Worm (Caenorhabditis elegans) whole organism, young adult: Measurements from ENCODE around the gene T25E4.1.

Experiments used
- B0261.1 ChIP-seq: sonication (generic microtip); optimal IDR thresholded peaks from 2 replicates; lab custom pipeline; 2016; ENCODE audit warnings: mild to moderate bottlenecking, missing genetic modification characterization, moderate library complexity, missing compliant biosample characterization
- B0336.3 ChIP-seq: fragments of 200-800 bp; sonication (Bioruptor generic); IDR thresholded peaks from 2 replicates; pipeline ENCODE4 v1.3.6; 2022; ENCODE audit warnings: missing genetic modification characterization, missing compliant biosample characterization
- F23B12.7 ChIP-seq: sonication (generic microtip); optimal IDR thresholded peaks from 2 replicates; lab custom pipeline; 2017; ENCODE audit warnings: missing genetic modification characterization, mild to moderate bottlenecking, missing compliant biosample characterization, antibody characterized with exemption, moderate library complexity; ENCODE audit not compliant: insufficient read depth
- F49E8.2 ChIP-seq: sonication (generic microtip); optimal IDR thresholded peaks from 3 replicates; lab custom pipeline; 2017; ENCODE audit warnings: missing genetic modification characterization, mild to moderate bottlenecking, missing compliant biosample characterization, antibody characterized with exemption, moderate library complexity; ENCODE audit not compliant: insufficient read depth
- F57A8.1 ChIP-seq: fragments of 200-800 bp; sonication (Bioruptor generic); optimal IDR thresholded peaks from 2 replicates; lab custom pipeline; 2018; ENCODE audit warnings: mild to moderate bottlenecking, missing genetic modification characterization, moderate library complexity, missing compliant biosample characterization
- T07F8.4 ChIP-seq: sonication (generic microtip); optimal IDR thresholded peaks from 2 replicates; lab custom pipeline; 2016; ENCODE audit warnings: mild to moderate bottlenecking, missing genetic modification characterization, moderate library complexity, missing compliant biosample characterization
- Y53G8AR.9 ChIP-seq: fragments of 200-800 bp; sonication (Bioruptor generic); conservative IDR thresholded peaks from 2 replicates; pipeline ENCODE4 v1.3.6; 2022; ENCODE audit warnings: missing genetic modification reagents, missing genetic modification characterization, missing compliant biosample characterization
- Y56A3A.18 ChIP-seq: fragments of 200-800 bp; sonication (Bioruptor generic); IDR thresholded peaks from 2 replicates; pipeline ENCODE4 v1.3.6; 2022; ENCODE audit warnings: missing genetic modification reagents, missing genetic modification characterization, missing compliant biosample characterization
- aptf-2 ChIP-seq: fragments of 200-800 bp; sonication (Bioruptor generic); conservative IDR thresholded peaks from 2 replicates; pipeline ENCODE4 v1.3.6; 2022; ENCODE audit warnings: missing genetic modification reagents, missing genetic modification characterization, missing compliant biosample characterization
- aptf-3 ChIP-seq: fragments of 200-800 bp; sonication (Bioruptor generic); IDR thresholded peaks from 2 replicates; pipeline ENCODE4 v1.3.6; 2022; ENCODE audit warnings: missing genetic modification characterization, missing compliant biosample characterization
- attf-5 ChIP-seq: fragments of 200-800 bp; sonication (Bioruptor generic); optimal IDR thresholded peaks from 2 replicates; lab custom pipeline; 2018; ENCODE audit warnings: mild to moderate bottlenecking, missing genetic modification characterization, missing compliant biosample characterization
- attf-6 ChIP-seq: fragments of 200-800 bp; sonication (Bioruptor generic); IDR thresholded peaks from 2 replicates; pipeline ENCODE4 v1.3.6; 2022; ENCODE audit warnings: missing genetic modification reagents, missing genetic modification characterization, missing compliant biosample characterization
- ccch-3 ChIP-seq: fragments of 200-800 bp; sonication (Bioruptor generic); optimal IDR thresholded peaks from 2 replicates; lab custom pipeline; 2018; ENCODE audit warnings: mild to moderate bottlenecking, missing genetic modification characterization, missing compliant biosample characterization
- cebp-1 ChIP-seq, 2 experiments: fragments of 200-800 bp in 1 of 2; sonication (Bioruptor generic) in 1 of 2; sonication (generic microtip) in 1 of 2; IDR thresholded peaks in 1 of 2; optimal IDR thresholded peaks in 1 of 2; 2 replicates each; pipeline versions ENCODE4 v1.3.6 to Lab custom; 2017 to 2022; ENCODE audit warnings: missing compliant biosample characterization in 2 of 2, missing genetic modification characterization in 2 of 2, mild to moderate bottlenecking in 1 of 2, missing genetic modification reagents in 1 of 2, moderate library complexity in 1 of 2
- cebp-2 ChIP-seq: fragments of 200-800 bp; sonication (Bioruptor generic); IDR thresholded peaks from 2 replicates; pipeline ENCODE4 v1.3.6; 2022; ENCODE audit warnings: missing genetic modification characterization, missing compliant biosample characterization
- ceh-27 ChIP-seq: fragments of 200-800 bp; sonication (Bioruptor generic); optimal IDR thresholded peaks from 2 replicates; lab custom pipeline; 2018; ENCODE audit warnings: mild to moderate bottlenecking, missing genetic modification characterization, moderate library complexity, missing compliant biosample characterization
- chd-7 ChIP-seq: sonication (generic microtip); optimal IDR thresholded peaks from 2 replicates; lab custom pipeline; 2016; ENCODE audit warnings: mild to moderate bottlenecking, missing genetic modification characterization, moderate library complexity, missing compliant biosample characterization
- dpl-1 ChIP-seq: fragments of 150-350 bp; optimal IDR thresholded peaks from 2 replicates; lab custom pipeline; 2014; ENCODE audit warnings: missing biosample characterization, missing genetic modification reagents, missing genetic modification characterization
- gei-17 ChIP-seq: fragments of 200-800 bp; sonication (Bioruptor generic); optimal IDR thresholded peaks from 2 replicates; lab custom pipeline; 2018; ENCODE audit warnings: mild to moderate bottlenecking, missing genetic modification characterization, missing compliant biosample characterization
- hlh-12 ChIP-seq: sonication (generic microtip); optimal IDR thresholded peaks from 2 replicates; lab custom pipeline; 2016; ENCODE audit warnings: missing genetic modification characterization, missing compliant biosample characterization
- hmg-1.2 ChIP-seq: fragments of 200-800 bp; sonication (Bioruptor generic); IDR thresholded peaks from 2 replicates; pipeline ENCODE4 v1.3.6; 2022; ENCODE audit warnings: missing genetic modification reagents, missing genetic modification characterization, missing compliant biosample characterization
- lin-26 ChIP-seq: fragments of 200-800 bp; sonication (Bioruptor generic); IDR thresholded peaks from 2 replicates; pipeline ENCODE4 v1.3.6; 2022; ENCODE audit warnings: missing genetic modification reagents, missing genetic modification characterization, missing compliant biosample characterization
- madf-10 ChIP-seq: sonication (generic microtip); optimal IDR thresholded peaks from 2 replicates; lab custom pipeline; 2016; ENCODE audit warnings: mild to moderate bottlenecking, missing genetic modification characterization, missing compliant biosample characterization
- nfyb-1 ChIP-seq: fragments of 200-800 bp; sonication (Bioruptor generic); IDR thresholded peaks from 2 replicates; pipeline ENCODE4 v1.3.6; 2022; ENCODE audit warnings: missing genetic modification reagents, missing genetic modification characterization, missing compliant biosample characterization
- nhr-80 ChIP-seq: sonication (generic microtip); optimal IDR thresholded peaks from 2 replicates; lab custom pipeline; 2016; ENCODE audit warnings: missing genetic modification characterization, missing compliant biosample characterization
- pbrm-1 ChIP-seq: fragments of 200-800 bp; sonication (Bioruptor generic); IDR thresholded peaks from 2 replicates; pipeline ENCODE4 v1.3.6; 2022; ENCODE audit warnings: missing genetic modification reagents, missing genetic modification characterization, missing compliant biosample characterization
- rec-8 ChIP-seq, 2 experiments: sonication (generic microtip); optimal IDR thresholded peaks; 2 replicates each; lab custom pipeline; 2016; ENCODE audit warnings: mild to moderate bottlenecking in 2 of 2, missing genetic modification characterization in 2 of 2, missing genetic modification reagents in 2 of 2, missing genotype in 2 of 2, missing biosample characterization in 1 of 2, missing compliant biosample characterization in 1 of 2, moderate library complexity in 1 of 2
- snpc-1.1 ChIP-seq: sonication (generic microtip); optimal IDR thresholded peaks from 2 replicates; lab custom pipeline; 2017; ENCODE audit warnings: missing genetic modification characterization, mild to moderate bottlenecking, missing compliant biosample characterization, antibody characterized with exemption, moderate library complexity, missing genotype, missing genetic modification reagents; ENCODE audit not compliant: insufficient read depth
- snpc-4 ChIP-seq, 5 experiments: fragments of 150-350 bp in 1 of 5; sonication (generic microtip) in 4 of 5; optimal IDR thresholded peaks; 2 replicates each; lab custom pipeline; 2014 to 2018; ENCODE audit warnings: missing genetic modification characterization in 5 of 5, missing biosample characterization in 3 of 5, antibody characterized with exemption in 2 of 5, mild to moderate bottlenecking in 2 of 5, missing compliant biosample characterization in 2 of 5, missing genotype in 2 of 5, moderate library complexity in 2 of 5, missing genetic modification reagents in 1 of 5
- tlf-1 ChIP-seq: fragments of 200-800 bp; sonication (Bioruptor generic); optimal IDR thresholded peaks from 2 replicates; lab custom pipeline; 2018; ENCODE audit warnings: mild to moderate bottlenecking, missing genetic modification characterization, missing compliant biosample characterization
- ztf-25 ChIP-seq: fragments of 200-800 bp; sonication (Bioruptor generic); IDR thresholded peaks from 2 replicates; pipeline ENCODE4 v1.3.6; 2022; ENCODE audit warnings: missing genetic modification reagents, missing genetic modification characterization, missing compliant biosample characterization
- ztf-6 ChIP-seq: fragments of 200-800 bp; sonication (Bioruptor generic); IDR thresholded peaks from 2 replicates; pipeline ENCODE4 v1.3.6; 2022; ENCODE audit warnings: missing genetic modification reagents, missing genetic modification characterization, missing compliant biosample characterization

T25E4.1 gene

DNA sequence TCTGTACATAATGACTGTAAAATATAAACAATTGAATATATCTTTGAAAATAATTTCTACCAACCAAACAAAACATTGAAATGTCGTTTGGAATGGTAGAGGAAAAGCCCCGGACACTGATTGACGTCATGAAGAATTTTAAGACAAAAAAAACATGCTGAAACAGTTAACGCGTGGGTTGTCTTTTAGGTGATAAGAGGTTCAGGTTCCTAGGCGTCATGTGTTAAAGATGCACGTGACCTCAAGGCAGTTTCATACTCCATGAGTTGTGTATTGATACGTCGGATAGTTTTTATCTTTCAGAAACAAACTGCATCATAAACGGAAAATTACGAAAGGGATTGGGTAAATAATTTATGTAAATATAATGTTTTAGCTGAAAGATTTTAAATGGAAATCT lies 21.0 kb upstream of the T25E4.1 start:
- TF ChIP-seq nhr-80 (peak; percentile 55), nfyb-1 (no peak), rec-8 (tag; optimal IDR thresholded peaks at IDR 0.05; lab: Kevin White, UChicago) (no peak), snpc-4 (GFP tag; optimal IDR thresholded peaks at IDR 0.05; lab: Kevin White, UChicago) (no peak), snpc-4 (tag; optimal IDR thresholded peaks at IDR 0.05; lab: Kevin White, UChicago) (peak in 1 of 4 experiments; percentile 7), hlh-12 (tag; lab: Kevin White, UChicago) (no peak)

DNA sequence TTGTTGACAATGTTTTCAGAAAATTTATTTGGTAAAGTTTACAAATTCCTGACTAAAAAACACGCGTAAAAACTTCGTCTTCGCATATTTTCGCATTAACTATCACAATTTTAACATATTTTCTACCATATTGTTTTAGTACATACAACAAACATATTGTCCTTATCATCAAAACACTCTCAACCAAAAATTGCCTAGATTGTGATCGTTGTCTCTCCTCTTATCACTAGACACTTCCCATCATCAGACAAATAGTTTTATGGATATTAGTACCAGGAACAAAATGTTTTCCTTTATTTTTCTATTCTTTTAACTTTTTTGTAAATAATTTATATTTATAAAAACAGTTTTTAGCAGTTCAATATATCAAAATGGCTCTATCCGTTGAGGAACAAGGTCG lies 16.7 kb upstream of the T25E4.1 start, which contains the start of gene C17C3.3:
Gene C17C3.3, plus strand, starts transcription at position 346 of the 400 bp plus-strand sequence.
- TF ChIP-seq Y53G8AR.9 (GFP tag; lab: Robert Waterston, UW): no peak
- TF ChIP-seq rec-8 (tag; optimal IDR thresholded peaks at IDR 0.05; lab: Kevin White, UChicago): no peak
- TF ChIP-seq chd-7 (tag; lab: Kevin White, UChicago): no peak
- no peak for TF ChIP-seq T07F8.4
- no peak for TF ChIP-seq F49E8.2
- TF ChIP-seq tlf-1 (GFP tag; lab: Kevin White, UChicago): no peak
- TF ChIP-seq F57A8.1 (GFP tag; lab: Kevin White, UChicago): no peak
- TF ChIP-seq ccch-3: no peak
- no peak for TF ChIP-seq F23B12.7 (tag; lab: Kevin White, UChicago)
- no peak for TF ChIP-seq Y56A3A.18 (GFP tag; lab: Robert Waterston, UW)
- no peak for TF ChIP-seq B0261.1 (tag; lab: Kevin White, UChicago)

DNA sequence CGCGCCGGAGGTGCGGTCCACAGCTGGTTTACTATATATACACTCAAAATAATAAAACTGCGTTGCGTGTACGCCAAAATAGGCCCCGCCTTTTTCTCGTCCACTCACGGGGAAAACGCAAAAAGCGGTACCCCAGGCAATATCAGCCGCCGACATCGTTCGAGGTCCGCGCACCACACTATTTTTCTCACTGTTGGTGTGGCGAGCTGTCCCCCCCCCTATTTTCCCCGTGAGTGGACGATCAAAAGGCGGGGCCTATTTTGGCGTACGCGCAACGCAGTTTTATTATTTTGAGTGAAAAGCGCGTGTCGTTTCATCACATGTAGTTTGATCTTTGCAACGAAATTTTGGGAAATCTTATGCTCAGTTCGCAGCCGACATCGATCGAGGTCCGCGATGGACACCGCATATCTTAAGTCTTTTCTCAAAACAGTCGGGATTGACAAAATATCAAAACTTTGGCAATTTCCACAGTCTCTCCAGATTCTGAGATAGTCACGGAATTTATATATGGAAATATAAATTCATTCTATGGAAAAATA lies 13.0 kb upstream of the T25E4.1 start:
- TF ChIP-seq aptf-2 (no peak), nfyb-1 (0 out of 2 replicates have a peak, but pooled peaks have one; percentile 41), aptf-3 (GFP tag; lab: Robert Waterston, UW) (no peak), B0336.3 (GFP tag; lab: Robert Waterston, UW) (no peak), snpc-1.1 (tag; lab: Kevin White, UChicago) (peak; percentile 80), snpc-4 (GFP tag; optimal IDR thresholded peaks at IDR 0.05; lab: Kevin White, UChicago) (no peak), snpc-4 (tag; optimal IDR thresholded peaks at IDR 0.05; lab: Kevin White, UChicago) (peak in 2 of 4 experiments; percentile 75 to 91), attf-6 (GFP tag; lab: Robert Waterston, UW) (peak; percentile 82; the same call in 1 of the 2 replicates), lin-26 (GFP tag; lab: Robert Waterston, UW) (0 out of 2 replicates have a peak, but pooled peaks have one; percentile 56), cebp-2 (GFP tag; lab: Robert Waterston, UW) (0 out of 2 replicates have a peak, but pooled peaks have one; percentile 50), hmg-1.2 (peak; percentile 74), ztf-25 (GFP tag; lab: Robert Waterston, UW) (no peak), pbrm-1 (GFP tag; lab: Robert Waterston, UW) (peak; percentile 72; the same call in 1 of the 2 replicates), attf-5 (GFP tag; lab: Kevin White, UChicago) (no peak)

DNA sequence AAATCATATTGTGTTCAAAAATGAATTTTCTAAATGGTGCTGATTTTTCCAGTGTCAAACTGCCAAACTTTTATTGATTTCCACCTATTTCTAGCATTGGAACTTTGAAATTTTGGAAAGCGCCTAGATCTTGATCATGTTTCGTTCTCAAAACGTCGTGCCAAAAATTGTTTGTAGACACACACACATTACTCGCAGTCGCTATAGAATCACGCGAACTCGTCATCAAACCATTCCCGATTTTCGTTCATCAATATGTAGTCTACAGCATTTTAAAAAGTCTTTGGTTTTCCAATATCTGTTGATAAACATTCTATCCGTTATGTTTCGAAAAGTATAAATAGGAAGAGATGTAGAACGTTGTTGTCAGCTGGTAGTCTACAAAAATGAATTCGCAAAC lies 7.9 kb upstream of the T25E4.1 start, which contains the start of the genes C17C3.1 and C17C3.15:
Gene C17C3.1, plus strand, starts transcription at position 301 of the 400 bp plus-strand sequence.
Gene C17C3.15, plus strand, starts transcription at position 383 of the 400 bp plus-strand sequence.
- no peak for TF ChIP-seq madf-10 (tag; lab: Kevin White, UChicago)
- TF ChIP-seq attf-5 (GFP tag; lab: Kevin White, UChicago): no peak
- TF ChIP-seq cebp-1 (GFP tag; IDR thresholded peaks at IDR 0.05; lab: Robert Waterston, UW): no peak
- TF ChIP-seq cebp-1 (tag; optimal IDR thresholded peaks at IDR 0.05; lab: Kevin White, UChicago): no peak
- TF ChIP-seq gei-17 (GFP tag; lab: Kevin White, UChicago): no peak
- TF ChIP-seq ztf-6 (GFP tag; lab: Robert Waterston, UW): no peak
- no peak for TF ChIP-seq ccch-3
- TF ChIP-seq hlh-12 (tag; lab: Kevin White, UChicago): no peak
- TF ChIP-seq ceh-27 (GFP tag; lab: Kevin White, UChicago): no peak
- no peak for TF ChIP-seq nhr-80
- TF ChIP-seq dpl-1 (GFP tag; lab: Kevin White, UChicago): no peak
